Worm (Caenorhabditis elegans) whole organism, L4 larva: ENCODE measurements around the gene fbxb-117.
A peak's percentile ranks its signal among the peaks of the same experiment; 100 is the strongest.

Source experiments
- jun-1 ChIP-seq: fragments of 150-350 bp; optimal IDR thresholded peaks from 2 replicates; lab custom pipeline; 2014; ENCODE audit warnings: missing biosample characterization, missing genetic modification reagents, missing genetic modification characterization
- nhr-11 ChIP-seq: fragments of 150-350 bp; optimal IDR thresholded peaks from 2 replicates; lab custom pipeline; 2014; ENCODE audit warnings: missing biosample characterization, missing genetic modification characterization
- nhr-25 ChIP-seq: sonication (generic microtip); optimal IDR thresholded peaks from 2 replicates; lab custom pipeline; 2017; ENCODE audit warnings: missing genetic modification characterization, mild to moderate bottlenecking, missing compliant biosample characterization, antibody characterized with exemption, moderate library complexity, borderline replicate concordance; ENCODE audit not compliant: insufficient read depth
- nhr-76 ChIP-seq: fragments of 150-350 bp; optimal IDR thresholded peaks from 2 replicates; lab custom pipeline; 2014; ENCODE audit warnings: missing biosample characterization, missing genetic modification characterization
- unc-62 ChIP-seq, 3 experiments: fragments of 150-350 bp in 1 of 3; sonication (generic microtip); optimal IDR thresholded peaks in 2 of 3; peaks in 1 of 3; 1 replicate in 1 of 3; 2 replicates in 2 of 3; lab custom pipeline; 2014 to 2017; ENCODE audit warnings: missing biosample characterization in 3 of 3, missing genetic modification characterization in 3 of 3, missing genetic modification reagents in 3 of 3, missing genotype in 1 of 3

DNA sequence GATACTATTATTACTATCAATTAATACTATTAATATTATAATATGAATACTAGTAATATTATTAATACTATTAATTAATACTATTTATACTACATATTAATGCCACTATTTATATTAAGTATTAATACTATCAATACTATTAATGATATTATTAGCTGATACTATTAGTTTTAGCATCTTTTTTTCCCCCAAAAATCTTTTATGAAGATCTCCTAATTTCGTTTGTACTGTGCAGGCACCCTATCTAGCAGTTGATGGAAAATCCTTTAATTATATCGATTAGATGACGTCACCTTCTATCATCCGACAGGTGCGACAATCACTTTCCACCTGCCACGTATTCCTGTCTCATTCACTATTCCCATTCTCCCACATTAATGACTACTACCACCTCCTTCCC, 46.8 kb downstream of the fbxb-117 start, which contains the start of gene fbxb-65:
- TF ChIP-seq nhr-11 (tag; lab: Kevin White, UChicago) (no peak), jun-1 (tag; lab: Kevin White, UChicago) (no peak), nhr-76 (no peak), nhr-25 (tag; lab: Kevin White, UChicago) (no peak), unc-62 (GFP tag; optimal IDR thresholded peaks at IDR 0.05 in 1 of 2; lab: Kevin White, UChicago) (peak in 1 of 2 experiments; percentile 13), unc-62 (tag; optimal IDR thresholded peaks at IDR 0.05; lab: Kevin White, UChicago) (no peak)
